Worm (Caenorhabditis elegans): ENCODE data around the gene C18G1.9.

DNA sequence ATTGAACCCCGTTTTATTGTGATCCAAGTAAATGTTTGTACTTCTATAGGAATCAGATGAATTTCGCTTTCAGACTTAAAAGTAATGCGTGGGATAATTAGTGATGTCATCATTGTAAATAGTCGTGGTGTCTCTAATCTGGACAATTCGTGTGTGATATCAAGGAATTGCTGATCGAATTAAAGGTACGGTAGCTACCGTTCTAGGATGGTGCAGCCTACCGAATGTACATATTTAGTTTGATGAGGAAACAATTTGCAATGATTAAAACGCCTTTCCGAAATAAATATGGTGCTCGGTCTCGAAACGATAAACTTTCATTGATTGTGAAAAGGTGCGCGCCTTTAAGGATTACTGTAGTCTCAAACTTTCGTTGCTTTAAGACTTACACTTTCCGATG is 11.0 kb downstream of the C18G1.9 start:
- TF ChIP-seq ref-1 (GFP tag; conservative IDR thresholded peaks at IDR 0.05): no peak
- no peak for TF ChIP-seq ztf-29 (GFP tag; IDR thresholded peaks at IDR 0.05)
